Fruit fly (Drosophila melanogaster): ENCODE data around the gene ND-B22.

DNA sequence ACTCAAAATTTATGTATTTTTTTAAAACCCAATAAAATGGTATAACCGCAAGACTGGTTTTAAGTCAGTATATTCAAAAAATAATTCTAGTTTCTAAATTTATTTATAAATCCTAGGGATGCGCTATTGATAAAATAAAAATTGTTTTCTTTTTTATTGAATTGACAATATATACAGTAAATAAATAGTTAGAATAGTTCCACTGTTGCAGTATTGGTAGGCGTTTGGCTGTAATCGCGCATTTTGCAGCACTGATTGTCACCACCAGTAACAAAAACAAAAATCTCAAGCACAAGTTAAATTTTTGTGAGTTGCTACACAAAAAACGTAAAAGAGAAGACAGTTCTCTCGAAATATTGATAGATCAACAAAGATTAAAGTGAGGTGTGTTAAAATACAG lies 2.0 kb downstream of the ND-B22 start, which contains the start of gene CG31855:
- TF ChIP-seq crp (GFP tag; optimal IDR thresholded peaks at IDR 0.05) (peak in 1 of 2 experiments; percentile 42), CG11085 (GFP tag; IDR thresholded peaks at IDR 0.05) (peak; percentile 82), Bteb2 (GFP tag; optimal IDR thresholded peaks at IDR 0.05) (peak; percentile 80), NfI (GFP tag; optimal IDR thresholded peaks at IDR 0.05) (peak; percentile 91), Hr3 (GFP tag; optimal IDR thresholded peaks at IDR 0.05) (peak; percentile 82), dmrt11E (tag; optimal IDR thresholded peaks at IDR 0.05) (peak; percentile 71), CG43689 (GFP tag; IDR thresholded peaks at IDR 0.05) (peak; percentile 39; the same call in 1 of the 2 replicates), Camta (GFP tag; optimal IDR thresholded peaks at IDR 0.05) (peak; percentile 71), zfh2 (GFP tag; optimal IDR thresholded peaks at IDR 0.05) (peak; percentile 80), CG1529 (GFP tag; optimal IDR thresholded peaks at IDR 0.05) (peak; percentile 56)

Measured in whole organism, embryonic.